Worm (Caenorhabditis elegans) whole organism, L3 larva: ENCODE measurements around the gene lgc-7.

Source experiments
- R02D3.7 ChIP-seq: fragments of 150-350 bp; optimal IDR thresholded peaks from 2 replicates; lab custom pipeline; 2014; ENCODE audit warnings: missing biosample characterization, missing genetic modification characterization
- aly-2 ChIP-seq: fragments of 150-350 bp; optimal IDR thresholded peaks from 2 replicates; lab custom pipeline; 2014; ENCODE audit warnings: missing biosample characterization, missing genetic modification characterization
- ama-1 ChIP-seq: fragments of 150-350 bp; optimal IDR thresholded peaks from 2 replicates; lab custom pipeline; 2018
- ceh-16 ChIP-seq: sonication (generic microtip); optimal IDR thresholded peaks from 2 replicates; lab custom pipeline; 2017; ENCODE audit warnings: missing biosample characterization, missing genetic modification characterization
- ceh-9 ChIP-seq: sonication (generic microtip); optimal IDR thresholded peaks from 2 replicates; lab custom pipeline; 2018; ENCODE audit warnings: missing biosample characterization, missing genetic modification characterization
- daf-12 ChIP-seq: fragments of 150-350 bp; optimal IDR thresholded peaks from 2 replicates; lab custom pipeline; 2014; ENCODE audit warnings: missing biosample characterization, missing genetic modification reagents, missing genetic modification characterization
- egl-27 ChIP-seq: sonication (generic microtip); optimal IDR thresholded peaks from 4 replicates; lab custom pipeline; 2017; ENCODE audit warnings: missing biosample characterization, missing genetic modification reagents, missing genetic modification characterization
- egl-5 ChIP-seq: fragments of 150-350 bp; optimal IDR thresholded peaks from 2 replicates; lab custom pipeline; 2017; ENCODE audit warnings: missing biosample characterization, missing genetic modification reagents, missing genetic modification characterization, inconsistent platforms
- elt-1 ChIP-seq: fragments of 150-350 bp; optimal IDR thresholded peaks from 2 replicates; lab custom pipeline; 2014; ENCODE audit warnings: missing biosample characterization, missing genetic modification characterization
- elt-2 ChIP-seq: sonication (generic microtip); optimal IDR thresholded peaks from 2 replicates; lab custom pipeline; 2016; ENCODE audit warnings: missing genetic modification reagents, mild to moderate bottlenecking, missing genetic modification characterization, missing compliant biosample characterization
- elt-3 ChIP-seq, 3 experiments: fragments of 150-350 bp in 1 of 3; sonication (generic microtip) in 2 of 3; optimal IDR thresholded peaks; 2 replicates in 2 of 3; 4 replicates in 1 of 3; lab custom pipeline; 2014 to 2017; ENCODE audit warnings: missing biosample characterization in 3 of 3, missing genetic modification characterization in 3 of 3
- eor-1 ChIP-seq, 2 experiments: fragments of 150-350 bp; optimal IDR thresholded peaks; 2 replicates each; lab custom pipeline; 2014 to 2018; ENCODE audit warnings: missing biosample characterization in 2 of 2, missing genetic modification characterization in 2 of 2
- fkh-10 ChIP-seq: sonication (generic microtip); optimal IDR thresholded peaks from 2 replicates; lab custom pipeline; 2017; ENCODE audit warnings: missing biosample characterization, missing genetic modification reagents, missing genetic modification characterization
- fkh-2 ChIP-seq: fragments of 150-350 bp; optimal IDR thresholded peaks from 2 replicates; lab custom pipeline; 2014; ENCODE audit warnings: missing biosample characterization, missing genetic modification reagents, missing genetic modification characterization
- hmg-11 ChIP-seq: sonication (generic microtip); optimal IDR thresholded peaks from 2 replicates; lab custom pipeline; 2016; ENCODE audit warnings: missing genetic modification characterization, missing compliant biosample characterization
- jun-1 ChIP-seq: fragments of 150-350 bp; optimal IDR thresholded peaks from 2 replicates; lab custom pipeline; 2014; ENCODE audit warnings: missing biosample characterization, missing genetic modification reagents, missing genetic modification characterization
- lin-15B ChIP-seq: fragments of 150-350 bp; optimal IDR thresholded peaks from 2 replicates; lab custom pipeline; 2014; ENCODE audit warnings: missing biosample characterization, missing genetic modification characterization
- lin-39 ChIP-seq: fragments of 150-350 bp; optimal IDR thresholded peaks from 2 replicates; lab custom pipeline; 2018; ENCODE audit warnings: missing biosample characterization, missing genetic modification reagents, missing genetic modification characterization
- lsy-12 ChIP-seq: sonication (generic microtip); optimal IDR thresholded peaks from 2 replicates; lab custom pipeline; 2016; ENCODE audit warnings: mild to moderate bottlenecking, missing genetic modification characterization, missing compliant biosample characterization
- mdl-1 ChIP-seq: fragments of 150-350 bp; optimal IDR thresholded peaks from 2 replicates; lab custom pipeline; 2014; ENCODE audit warnings: missing biosample characterization, missing genetic modification characterization
- mml-1 ChIP-seq: fragments of 150-350 bp; sonication (generic microtip); optimal IDR thresholded peaks from 3 replicates; lab custom pipeline; 2014; ENCODE audit warnings: missing biosample characterization, missing genetic modification characterization
- nfya-1 ChIP-seq: sonication (generic microtip); optimal IDR thresholded peaks from 2 replicates; lab custom pipeline; 2017; ENCODE audit warnings: missing genetic modification characterization, mild to moderate bottlenecking, missing compliant biosample characterization, antibody characterized with exemption, moderate library complexity; ENCODE audit not compliant: insufficient read depth
- nhr-12 ChIP-seq: fragments of 150-350 bp; optimal IDR thresholded peaks from 2 replicates; lab custom pipeline; 2014; ENCODE audit warnings: missing biosample characterization, missing genetic modification characterization
- nhr-23 ChIP-seq: fragments of 150-350 bp; optimal IDR thresholded peaks from 2 replicates; lab custom pipeline; 2014; ENCODE audit warnings: missing biosample characterization, missing genetic modification reagents, missing genetic modification characterization
- nhr-237 ChIP-seq: fragments of 150-350 bp; optimal IDR thresholded peaks from 2 replicates; lab custom pipeline; 2014; ENCODE audit warnings: missing biosample characterization, missing genetic modification characterization
- nhr-25 ChIP-seq: sonication (generic microtip); optimal IDR thresholded peaks from 2 replicates; lab custom pipeline; 2017; ENCODE audit warnings: missing biosample characterization, missing genetic modification characterization
- nhr-28 ChIP-seq: fragments of 150-350 bp; optimal IDR thresholded peaks from 2 replicates; lab custom pipeline; 2014; ENCODE audit warnings: missing biosample characterization, missing genetic modification characterization
- nhr-43 ChIP-seq: sonication (generic microtip); optimal IDR thresholded peaks from 2 replicates; lab custom pipeline; 2016; ENCODE audit warnings: mild to moderate bottlenecking, missing genetic modification characterization, missing compliant biosample characterization; ENCODE audit not compliant: poor library complexity, severe bottlenecking
- nhr-67 ChIP-seq: fragments of 150-350 bp; optimal IDR thresholded peaks from 2 replicates; lab custom pipeline; 2014; ENCODE audit warnings: missing biosample characterization, missing genetic modification characterization
- nhr-76 ChIP-seq: fragments of 150-350 bp; sonication (generic microtip); optimal IDR thresholded peaks from 5 replicates; lab custom pipeline; 2014; ENCODE audit warnings: missing biosample characterization, missing genetic modification characterization
- nhr-77 ChIP-seq: fragments of 150-350 bp; optimal IDR thresholded peaks from 2 replicates; lab custom pipeline; 2014; ENCODE audit warnings: missing biosample characterization, missing genetic modification characterization
- pha-4 ChIP-seq: fragments of 150-350 bp; optimal IDR thresholded peaks from 2 replicates; lab custom pipeline; 2014; ENCODE audit warnings: missing biosample characterization, missing genetic modification reagents, missing genetic modification characterization
- pqm-1 ChIP-seq: fragments of 150-350 bp; optimal IDR thresholded peaks from 2 replicates; lab custom pipeline; 2017; ENCODE audit warnings: missing biosample characterization, missing genetic modification characterization, inconsistent platforms
- sea-2 ChIP-seq: fragments of 150-350 bp; sonication (generic microtip); optimal IDR thresholded peaks from 4 replicates; lab custom pipeline; 2014; ENCODE audit warnings: missing biosample characterization, missing genetic modification reagents, missing genetic modification characterization
- skn-1 ChIP-seq: fragments of 150-350 bp; optimal IDR thresholded peaks from 2 replicates; lab custom pipeline; 2014; ENCODE audit warnings: missing biosample characterization, missing genetic modification characterization
- ztf-4 ChIP-seq: fragments of 150-350 bp; optimal IDR thresholded peaks from 2 replicates; lab custom pipeline; 2014; ENCODE audit warnings: missing biosample characterization, missing genetic modification characterization

lgc-7 gene

ce11 chrIV:14728225-14728624 is 18.8 kb downstream of the lgc-7 start, which contains the start of gene Y57G11C.42:
Y57G11C.42 (plus strand) TSS chrIV:14728525.
- TF ChIP-seq elt-2 (tag; lab: Kevin White, UChicago) (no peak), mml-1 (no peak)

- TF ChIP-seq pha-4 (tag; lab: Kevin White, UChicago) = no peak
- peak; percentile 81 for TF ChIP-seq nhr-25 (tag; lab: Kevin White, UChicago)
- no peak for TF ChIP-seq nhr-67 (tag; lab: Kevin White, UChicago)
- peak; percentile 68 for TF ChIP-seq elt-1 (tag; lab: Kevin White, UChicago)
These were observed 19.9 kb downstream of the lgc-7 start for ce11 chrIV:14729272-14729671.

ce11 chrIV:14741926-14742325 is 32.5 kb downstream of the lgc-7 start:
- TF ChIP-seq hmg-11 (tag; lab: Kevin White, UChicago) (no peak), ama-1 (lab: Kevin White, UChicago) (no peak), pha-4 (tag; lab: Kevin White, UChicago) (no peak), elt-3 (tag; optimal IDR thresholded peaks at IDR 0.05; lab: Kevin White, UChicago) (no peak), ceh-9 (tag; lab: Kevin White, UChicago) (no peak), daf-12 (no peak), nhr-76 (tag; lab: Kevin White, UChicago) (no peak), ceh-16 (tag; lab: Kevin White, UChicago) (no peak), lin-15B (tag; lab: Kevin White, UChicago) (no peak), nhr-28 (tag; lab: Kevin White, UChicago) (no peak), fkh-2 (tag; lab: Kevin White, UChicago) (no peak), aly-2 (tag; lab: Kevin White, UChicago) (no peak), lsy-12 (tag; lab: Kevin White, UChicago) (no peak), pqm-1 (tag; lab: Kevin White, UChicago) (no peak), egl-5 (tag; lab: Kevin White, UChicago) (no peak), mdl-1 (tag; lab: Kevin White, UChicago) (no peak), elt-2 (tag; lab: Kevin White, UChicago) (no peak), nhr-77 (tag; lab: Kevin White, UChicago) (no peak), sea-2 (GFP tag; lab: Kevin White, UChicago) (no peak)

- no peak for TF ChIP-seq nhr-43
- no peak for TF ChIP-seq R02D3.7 (tag; lab: Kevin White, UChicago)
- no peak for TF ChIP-seq aly-2 (tag; lab: Kevin White, UChicago)
- no peak for TF ChIP-seq hmg-11 (tag; lab: Kevin White, UChicago)
- no peak for TF ChIP-seq nhr-237 (tag; lab: Kevin White, UChicago)
- TF ChIP-seq sea-2 (GFP tag; lab: Kevin White, UChicago) = no peak
- no peak for TF ChIP-seq jun-1 (tag; lab: Kevin White, UChicago)
- no peak for TF ChIP-seq ztf-4
- TF ChIP-seq lsy-12 (tag; lab: Kevin White, UChicago) = no peak
- no peak for TF ChIP-seq nhr-23 (tag; lab: Kevin White, UChicago)
- no peak for TF ChIP-seq fkh-10 (GFP tag; lab: Kevin White, UChicago)
- TF ChIP-seq nhr-28 (tag; lab: Kevin White, UChicago) = no peak
These were observed 45.5 kb downstream of the lgc-7 start, which contains the start of gene Y57G11C.499 for ce11 chrIV:14754912-14755311. Y57G11C.499 (minus strand) TSS chrIV:14754934.

ce11 chrIV:14757786-14758185 is 48.4 kb downstream of the lgc-7 start:
- no peak for TF ChIP-seq daf-12

- no peak for TF ChIP-seq eor-1 (tag; optimal IDR thresholded peaks at IDR 0.05; lab: Kevin White, UChicago)
- no peak for TF ChIP-seq egl-27 (tag; lab: Kevin White, UChicago)
- no peak for TF ChIP-seq ztf-4
- no peak for TF ChIP-seq skn-1 (tag; lab: Kevin White, UChicago)
- TF ChIP-seq nhr-12 (tag; lab: Kevin White, UChicago) = no peak
- no peak for TF ChIP-seq ceh-16 (tag; lab: Kevin White, UChicago)
- TF ChIP-seq ama-1 (lab: Kevin White, UChicago) = no peak
- no peak for TF ChIP-seq nhr-28 (tag; lab: Kevin White, UChicago)
- TF ChIP-seq nhr-67 (tag; lab: Kevin White, UChicago) = no peak
- no peak for TF ChIP-seq lin-39
- TF ChIP-seq lsy-12 (tag; lab: Kevin White, UChicago) = no peak
- TF ChIP-seq nhr-43 = no peak
- no peak for TF ChIP-seq nhr-25 (tag; lab: Kevin White, UChicago)
- no peak for TF ChIP-seq nfya-1 (tag; lab: Kevin White, UChicago)
- TF ChIP-seq elt-1 (tag; lab: Kevin White, UChicago) = no peak
- no peak for TF ChIP-seq pha-4 (tag; lab: Kevin White, UChicago)
- TF ChIP-seq ceh-9 (tag; lab: Kevin White, UChicago) = no peak
- TF ChIP-seq fkh-10 (GFP tag; lab: Kevin White, UChicago) = no peak
- no peak for TF ChIP-seq nhr-77 (tag; lab: Kevin White, UChicago)
- TF ChIP-seq jun-1 (tag; lab: Kevin White, UChicago) = no peak
These were observed 50.3 kb downstream of the lgc-7 start for ce11 chrIV:14759662-14760061.
